Worm (Caenorhabditis elegans) whole organism, late embryonic: ENCODE data around the gene C45H4.21.

Experiments
- C08G9.2 ChIP-seq: sonication (generic microtip); optimal IDR thresholded peaks from 2 replicates; lab custom pipeline; 2016; ENCODE audit warnings: mild to moderate bottlenecking, missing genetic modification characterization, moderate library complexity, missing compliant biosample characterization
- C38D4.7 ChIP-seq: fragments of 200-800 bp; sonication (Bioruptor generic); optimal IDR thresholded peaks from 2 replicates; lab custom pipeline; 2018; ENCODE audit warnings: mild to moderate bottlenecking, missing genetic modification characterization, moderate library complexity, missing compliant biosample characterization
- K09A11.1 ChIP-seq: sonication (generic microtip); optimal IDR thresholded peaks from 2 replicates; lab custom pipeline; 2017; ENCODE audit warnings: antibody characterized with exemption, mild to moderate bottlenecking, missing genetic modification characterization, missing compliant biosample characterization; ENCODE audit not compliant: insufficient read depth
- ahr-1 ChIP-seq: sonication (generic microtip); optimal IDR thresholded peaks from 2 replicates; lab custom pipeline; 2016; ENCODE audit warnings: missing genetic modification characterization, missing compliant biosample characterization
- ceh-14 ChIP-seq: sonication (generic microtip); optimal IDR thresholded peaks from 2 replicates; lab custom pipeline; 2016; ENCODE audit warnings: missing genotype, missing genetic modification characterization, missing compliant biosample characterization
- ceh-18 ChIP-seq: sonication (generic microtip); optimal IDR thresholded peaks from 2 replicates; lab custom pipeline; 2016; ENCODE audit warnings: missing genetic modification characterization, missing compliant biosample characterization
- ceh-19 ChIP-seq: fragments of 200-800 bp; sonication (Bioruptor generic); optimal IDR thresholded peaks from 2 replicates; lab custom pipeline; 2018; ENCODE audit warnings: mild to moderate bottlenecking, missing genetic modification characterization, missing compliant biosample characterization
- ceh-2 ChIP-seq: sonication (generic microtip); optimal IDR thresholded peaks from 2 replicates; lab custom pipeline; 2016; ENCODE audit warnings: missing genotype, missing genetic modification characterization, missing compliant biosample characterization
- ceh-24 ChIP-seq: sonication (generic microtip); optimal IDR thresholded peaks from 2 replicates; lab custom pipeline; 2016; ENCODE audit warnings: mild to moderate bottlenecking, missing genetic modification characterization, missing compliant biosample characterization
- ceh-31 ChIP-seq: sonication (generic microtip); optimal IDR thresholded peaks from 2 replicates; lab custom pipeline; 2016; ENCODE audit warnings: missing genetic modification characterization, missing compliant biosample characterization
- ceh-34 ChIP-seq: sonication (generic microtip); optimal IDR thresholded peaks from 2 replicates; lab custom pipeline; 2016; ENCODE audit warnings: mild to moderate bottlenecking, missing genetic modification characterization, missing compliant biosample characterization
- ceh-45 ChIP-seq: fragments of 200-800 bp; sonication (Bioruptor generic); IDR thresholded peaks from 2 replicates; pipeline ENCODE4 v1.3.6; 2022; ENCODE audit warnings: missing genetic modification reagents, missing genetic modification characterization, missing compliant biosample characterization
- ceh-6 ChIP-seq: fragments of 200-800 bp; sonication (Bioruptor generic); optimal IDR thresholded peaks from 2 replicates; lab custom pipeline; 2018; ENCODE audit warnings: mild to moderate bottlenecking, missing genetic modification characterization, missing compliant biosample characterization
- ceh-9 ChIP-seq: sonication (generic microtip); optimal IDR thresholded peaks from 2 replicates; lab custom pipeline; 2016; ENCODE audit warnings: mild to moderate bottlenecking, missing genetic modification characterization, inconsistent platforms, missing compliant biosample characterization
- dmd-4 ChIP-seq: sonication (generic microtip); optimal IDR thresholded peaks from 2 replicates; lab custom pipeline; 2016; ENCODE audit warnings: borderline replicate concordance, missing genetic modification characterization, missing compliant biosample characterization
- dve-1 ChIP-seq: sonication (generic microtip); optimal IDR thresholded peaks from 2 replicates; lab custom pipeline; 2017; ENCODE audit warnings: antibody characterized with exemption, mild to moderate bottlenecking, missing genetic modification characterization, missing compliant biosample characterization
- elt-2 ChIP-seq: sonication (generic microtip); optimal IDR thresholded peaks from 2 replicates; lab custom pipeline; 2016; ENCODE audit warnings: missing genetic modification reagents, missing genetic modification characterization, missing compliant biosample characterization
- elt-4 ChIP-seq: sonication (generic microtip); optimal IDR thresholded peaks from 2 replicates; lab custom pipeline; 2016; ENCODE audit warnings: missing genetic modification characterization, missing compliant biosample characterization
- ets-4 ChIP-seq: sonication (generic microtip); optimal IDR thresholded peaks from 2 replicates; lab custom pipeline; 2016; ENCODE audit warnings: missing genetic modification characterization, missing compliant biosample characterization
- eyg-1 ChIP-seq: sonication (generic microtip); optimal IDR thresholded peaks from 2 replicates; lab custom pipeline; 2016; ENCODE audit warnings: missing genotype, missing genetic modification characterization, missing compliant biosample characterization
- fax-1 ChIP-seq: sonication (generic microtip); optimal IDR thresholded peaks from 2 replicates; lab custom pipeline; 2016; ENCODE audit warnings: missing genotype, missing genetic modification characterization, missing compliant biosample characterization
- fkh-10 ChIP-seq: fragments of 150-350 bp; optimal IDR thresholded peaks from 2 replicates; lab custom pipeline; 2014; ENCODE audit warnings: missing biosample characterization, missing genetic modification reagents, missing genetic modification characterization
- hlh-15 ChIP-seq: sonication (generic microtip); optimal IDR thresholded peaks from 2 replicates; lab custom pipeline; 2016; ENCODE audit warnings: missing genetic modification characterization, missing compliant biosample characterization
- hlh-30 ChIP-seq: sonication (generic microtip); optimal IDR thresholded peaks from 2 replicates; lab custom pipeline; 2017; ENCODE audit warnings: antibody characterized with exemption, missing genetic modification characterization, missing compliant biosample characterization; ENCODE audit not compliant: insufficient read depth
- hlh-8 ChIP-seq: sonication (generic microtip); optimal IDR thresholded peaks from 2 replicates; lab custom pipeline; 2016; ENCODE audit warnings: missing genotype, missing genetic modification characterization, missing compliant biosample characterization
- lim-6 ChIP-seq: sonication (generic microtip); optimal IDR thresholded peaks from 2 replicates; lab custom pipeline; 2016; ENCODE audit warnings: missing genetic modification characterization, missing compliant biosample characterization
- madf-2 ChIP-seq: sonication (generic microtip); optimal IDR thresholded peaks from 2 replicates; lab custom pipeline; 2017; ENCODE audit warnings: missing genetic modification characterization, missing compliant biosample characterization
- mec-3 ChIP-seq: sonication (generic microtip); optimal IDR thresholded peaks from 2 replicates; lab custom pipeline; 2016; ENCODE audit warnings: borderline replicate concordance, missing genetic modification characterization, missing compliant biosample characterization
- nfya-1 ChIP-seq: sonication (generic microtip); optimal IDR thresholded peaks from 2 replicates; lab custom pipeline; 2017; ENCODE audit warnings: missing genetic modification characterization, mild to moderate bottlenecking, missing compliant biosample characterization, antibody characterized with exemption, moderate library complexity
- nhr-11 ChIP-seq: fragments of 150-350 bp; optimal IDR thresholded peaks from 2 replicates; lab custom pipeline; 2014; ENCODE audit warnings: missing biosample characterization, missing genetic modification characterization
- nhr-232 ChIP-seq: sonication (generic microtip); optimal IDR thresholded peaks from 2 replicates; lab custom pipeline; 2016; ENCODE audit warnings: missing genetic modification characterization, missing compliant biosample characterization
- npax-4 ChIP-seq: sonication (generic microtip); optimal IDR thresholded peaks from 2 replicates; lab custom pipeline; 2016; ENCODE audit warnings: missing genetic modification characterization, missing compliant biosample characterization
- ref-2 ChIP-seq: sonication (generic microtip); optimal IDR thresholded peaks from 2 replicates; lab custom pipeline; 2016; ENCODE audit warnings: missing genetic modification characterization, missing compliant biosample characterization
- rnt-1 ChIP-seq: sonication (generic microtip); optimal IDR thresholded peaks from 2 replicates; lab custom pipeline; 2016; ENCODE audit warnings: missing genetic modification characterization, missing compliant biosample characterization
- sox-4 ChIP-seq: sonication (generic microtip); optimal IDR thresholded peaks from 2 replicates; lab custom pipeline; 2017; ENCODE audit warnings: mild to moderate bottlenecking, missing genetic modification characterization, inconsistent platforms, missing compliant biosample characterization
- tbx-2 ChIP-seq: sonication (generic microtip); optimal IDR thresholded peaks from 2 replicates; lab custom pipeline; 2016; ENCODE audit warnings: missing genetic modification characterization, missing compliant biosample characterization
- tbx-7 ChIP-seq: sonication (generic microtip); optimal IDR thresholded peaks from 2 replicates; lab custom pipeline; 2016; ENCODE audit warnings: missing genotype, missing genetic modification characterization, missing compliant biosample characterization
- unc-3 ChIP-seq, 2 experiments: fragments of 200-800 bp in 1 of 2; sonication (Bioruptor generic) in 1 of 2; sonication (generic microtip) in 1 of 2; conservative IDR thresholded peaks in 1 of 2; optimal IDR thresholded peaks in 1 of 2; 2 replicates each; pipeline versions ENCODE4 v1.3.6 to Lab custom; 2016 to 2022; ENCODE audit warnings: missing compliant biosample characterization in 2 of 2, missing genetic modification characterization in 2 of 2, missing genetic modification reagents in 1 of 2
- unc-42 ChIP-seq: sonication (generic microtip); optimal IDR thresholded peaks from 2 replicates; lab custom pipeline; 2016; ENCODE audit warnings: missing genotype, missing genetic modification characterization, missing compliant biosample characterization
- unc-55 ChIP-seq: sonication (generic microtip); optimal IDR thresholded peaks from 2 replicates; lab custom pipeline; 2017; ENCODE audit warnings: missing biosample characterization, missing genetic modification reagents, missing genetic modification characterization
- zip-5 ChIP-seq: sonication (generic microtip); optimal IDR thresholded peaks from 2 replicates; lab custom pipeline; 2016; ENCODE audit warnings: missing genetic modification characterization, missing compliant biosample characterization
- ztf-16 ChIP-seq: sonication (generic microtip); optimal IDR thresholded peaks from 2 replicates; lab custom pipeline; 2017; ENCODE audit warnings: missing genetic modification characterization, missing compliant biosample characterization

The C45H4.21 gene

DNA sequence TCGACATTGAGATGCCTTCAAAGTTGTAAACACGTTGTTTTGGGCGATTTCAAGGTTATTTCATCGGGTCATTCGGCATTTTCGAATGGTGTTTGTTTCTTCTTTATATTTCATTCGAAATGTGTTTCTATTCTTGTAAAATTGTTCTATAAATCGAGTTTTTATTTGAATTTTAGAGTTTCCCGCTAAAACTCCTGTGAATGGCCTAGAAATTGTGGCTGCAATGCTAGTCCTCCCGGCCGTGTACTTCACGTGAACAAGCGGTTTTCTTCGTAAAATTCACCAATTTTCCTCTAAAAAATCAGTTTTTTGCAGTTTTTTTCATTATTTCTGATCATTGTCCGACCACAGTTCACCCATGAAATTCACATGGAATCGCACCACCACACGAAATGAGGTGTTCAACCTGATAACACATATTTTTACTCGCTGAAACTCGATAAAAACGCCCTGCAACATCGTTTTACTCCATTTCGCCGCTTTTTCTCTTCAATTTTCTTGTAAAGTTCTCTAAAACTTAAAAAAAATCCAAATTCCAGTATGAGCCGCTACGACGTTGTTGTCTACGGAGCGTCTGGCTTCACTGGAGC, 22.2 kb downstream of the C45H4.21 start, which contains the start of gene ldp-1:
ldp-1 (plus strand) TSS at position 540 of the 590 bp plus-strand sequence.
- TF ChIP-seq ztf-16 (tag; lab: Kevin White, UChicago) (no peak), dve-1 (tag; lab: Kevin White, UChicago) (no peak), ref-2 (peak; percentile 63), mec-3 (tag; lab: Kevin White, UChicago) (peak; percentile 69), ahr-1 (no peak), C38D4.7 (no peak), unc-42 (tag; lab: Kevin White, UChicago) (peak; percentile 25), tbx-2 (peak; percentile 70), zip-5 (tag; lab: Kevin White, UChicago) (peak; percentile 48), eyg-1 (no peak), lim-6 (tag; lab: Kevin White, UChicago) (no peak), ceh-24 (tag; lab: Kevin White, UChicago) (no peak), ceh-31 (tag; lab: Kevin White, UChicago) (peak; percentile 89), tbx-7 (tag; lab: Kevin White, UChicago) (peak; percentile 76), ceh-45 (GFP tag; lab: Robert Waterston, UW) (no peak), ceh-34 (tag; lab: Kevin White, UChicago) (peak; percentile 8), npax-4 (no peak), ceh-6 (GFP tag; lab: Kevin White, UChicago) (no peak), ceh-9 (tag; lab: Kevin White, UChicago) (no peak), unc-3 (GFP tag; conservative IDR thresholded peaks at IDR 0.05; lab: Robert Waterston, UW) (no peak), unc-3 (tag; optimal IDR thresholded peaks at IDR 0.05; lab: Kevin White, UChicago) (peak; percentile 19), fax-1 (tag; lab: Kevin White, UChicago) (peak; percentile 55), unc-55 (GFP tag; lab: Kevin White, UChicago) (no peak), elt-2 (tag; lab: Kevin White, UChicago) (no peak), C08G9.2 (tag; lab: Kevin White, UChicago) (peak; percentile 92), ets-4 (tag; lab: Kevin White, UChicago) (peak; percentile 71), nhr-11 (tag; lab: Kevin White, UChicago) (no peak), dmd-4 (tag; lab: Kevin White, UChicago) (no peak), ceh-19 (GFP tag; lab: Kevin White, UChicago) (no peak), ceh-2 (tag; lab: Kevin White, UChicago) (peak; percentile 76), fkh-10 (no peak), ceh-14 (tag; lab: Kevin White, UChicago) (peak; percentile 7), ceh-18 (tag; lab: Kevin White, UChicago) (no peak), hlh-8 (peak; percentile 3), madf-2 (tag; lab: Kevin White, UChicago) (no peak), rnt-1 (tag; lab: Kevin White, UChicago) (peak; percentile 39)
- TF ChIP-seq, all 69 proteins: peak for 16

DNA sequence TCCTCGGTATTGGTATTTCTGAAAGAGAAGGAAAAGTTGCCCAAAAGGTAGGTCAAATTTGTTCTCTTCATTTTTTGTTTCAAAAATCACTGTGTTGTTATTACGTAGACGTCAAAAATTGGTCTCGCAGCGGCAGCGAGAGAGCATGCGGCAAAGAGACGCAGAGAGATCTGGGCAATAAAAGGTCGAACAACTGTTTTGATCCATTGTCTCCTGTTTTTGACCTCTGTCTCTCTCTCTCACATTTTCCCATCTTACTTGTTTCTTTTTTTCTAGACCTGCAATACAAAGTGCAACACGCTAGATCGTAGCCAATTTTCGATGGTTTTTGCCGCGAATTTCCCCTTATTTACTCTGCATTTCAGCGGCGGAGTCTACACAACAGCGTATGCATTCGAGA, 22.8 kb downstream of the C45H4.21 start:
- TF ChIP-seq K09A11.1 (no peak), elt-2 (tag; lab: Kevin White, UChicago) (no peak), sox-4 (tag; lab: Kevin White, UChicago) (no peak), elt-4 (tag; lab: Kevin White, UChicago) (no peak), hlh-30 (tag; lab: Kevin White, UChicago) (no peak), nhr-232 (no peak), hlh-15 (tag; lab: Kevin White, UChicago) (no peak), nfya-1 (tag; lab: Kevin White, UChicago) (no peak), hlh-8 (no peak), rnt-1 (tag; lab: Kevin White, UChicago) (no peak)
